Fruit fly (Drosophila melanogaster): ENCODE data around the gene Phyhd1.

Phyhd1 gene

dm6 chr3R:10650641-10651318 lies 29.9 kb downstream of the Phyhd1 start:
- no peak for TF ChIP-seq Hnf4 (GFP tag; optimal IDR thresholded peaks at IDR 0.05)
- no peak for TF ChIP-seq dsf (GFP tag; optimal IDR thresholded peaks at IDR 0.05; ENCODE audit: borderline replicate concordance)
- no peak for TF ChIP-seq sv (GFP tag; optimal IDR thresholded peaks at IDR 0.05)
- TF ChIP-seq CrebA (GFP tag; optimal IDR thresholded peaks at IDR 0.05; ENCODE audit: borderline replicate concordance): no peak
- no peak for TF ChIP-seq Vsx2 (GFP tag; optimal IDR thresholded peaks at IDR 0.05; ENCODE audit: partially characterized antibody)
- no peak for TF ChIP-seq Rel (GFP tag; optimal IDR thresholded peaks at IDR 0.05)
- no peak for TF ChIP-seq Rel (tag; optimal IDR thresholded peaks at IDR 0.05)

dm6 chr3R:10648556-10649181 lies 32.1 kb downstream of the Phyhd1 start:
- TF ChIP-seq jim (GFP tag; optimal IDR thresholded peaks at IDR 0.05): no peak
- no peak for TF ChIP-seq Abd-B (GFP tag; optimal IDR thresholded peaks at IDR 0.05)
- peak; percentile 35 for TF ChIP-seq rgr (GFP tag; optimal IDR thresholded peaks at IDR 0.05)
- TF ChIP-seq dl (GFP tag; optimal IDR thresholded peaks at IDR 0.05; ENCODE audit: insufficient read depth in 1 of 2, partially characterized antibody in 2 of 2): no peak
- no peak for TF ChIP-seq h (GFP tag; optimal IDR thresholded peaks at IDR 0.05)
- no peak for TF ChIP-seq Myc (optimal IDR thresholded peaks at IDR 0.05)
- no peak for TF ChIP-seq usp (GFP tag; optimal IDR thresholded peaks at IDR 0.05)
- TF ChIP-seq Jra (GFP tag; optimal IDR thresholded peaks at IDR 0.05): no peak
- no peak for TF ChIP-seq brk (GFP tag; optimal IDR thresholded peaks at IDR 0.05)
- no peak for TF ChIP-seq sage (GFP tag; optimal IDR thresholded peaks at IDR 0.05)
- no peak for TF ChIP-seq Vsx2 (GFP tag; optimal IDR thresholded peaks at IDR 0.05; ENCODE audit: partially characterized antibody)
- TF ChIP-seq pan (optimal IDR thresholded peaks at IDR 0.05): no peak
- TF ChIP-seq fru (GFP tag; optimal IDR thresholded peaks at IDR 0.05): peak; percentile 37
- TF ChIP-seq tai (GFP tag; optimal IDR thresholded peaks at IDR 0.05): no peak
- no peak for TF ChIP-seq Rel (GFP tag; optimal IDR thresholded peaks at IDR 0.05)
- TF ChIP-seq Rel (tag; optimal IDR thresholded peaks at IDR 0.05): no peak
- TF ChIP-seq Mio (GFP tag; optimal IDR thresholded peaks at IDR 0.05): no peak
- no peak for TF ChIP-seq lola (GFP tag; optimal IDR thresholded peaks at IDR 0.05)
- peak in 1 of 2 experiments; percentile 50 for TF ChIP-seq foxo (GFP tag; optimal IDR thresholded peaks at IDR 0.05)
- no peak for TF ChIP-seq Hr83 (GFP tag; optimal IDR thresholded peaks at IDR 0.05; ENCODE audit: poor library complexity, severe bottlenecking)
- no peak for TF ChIP-seq CG32264 (GFP tag; optimal IDR thresholded peaks at IDR 0.05)
- TF ChIP-seq HLH106 (tag; optimal IDR thresholded peaks at IDR 0.05): no peak
- TF ChIP-seq psq (GFP tag; optimal IDR thresholded peaks at IDR 0.05): no peak
- no peak for TF ChIP-seq GATAd (GFP tag; optimal IDR thresholded peaks at IDR 0.05)
- TF ChIP-seq Dfd (GFP tag; optimal IDR thresholded peaks at IDR 0.05): no peak
- TF ChIP-seq OdsH (GFP tag; optimal IDR thresholded peaks at IDR 0.05): peak; percentile 2
- TF ChIP-seq dmrt93B (GFP tag; optimal IDR thresholded peaks at IDR 0.05): peak; percentile 15
- TF ChIP-seq Dif (GFP tag; optimal IDR thresholded peaks at IDR 0.05; ENCODE audit: partially characterized antibody): no peak
- TF ChIP-seq CrebA (GFP tag; optimal IDR thresholded peaks at IDR 0.05; ENCODE audit: borderline replicate concordance): no peak
- TF ChIP-seq N (GFP tag; optimal IDR thresholded peaks at IDR 0.05): no peak
- no peak for TF ChIP-seq sv (GFP tag; optimal IDR thresholded peaks at IDR 0.05)
- peak; percentile 5 for TF ChIP-seq woc (GFP tag; optimal IDR thresholded peaks at IDR 0.05)
- no peak for TF ChIP-seq Sp1 (GFP tag; optimal IDR thresholded peaks at IDR 0.05)
- TF ChIP-seq CG9705 (GFP tag; optimal IDR thresholded peaks at IDR 0.05): no peak
- TF ChIP-seq ey (GFP tag; optimal IDR thresholded peaks at IDR 0.05): peak; percentile 50
- TF ChIP-seq Hr78 (GFP tag; optimal IDR thresholded peaks at IDR 0.05): no peak
- peak; percentile 21 for TF ChIP-seq Hnf4 (GFP tag; optimal IDR thresholded peaks at IDR 0.05)
- TF ChIP-seq br (GFP tag; optimal IDR thresholded peaks at IDR 0.05): no peak
- TF ChIP-seq dsf (GFP tag; optimal IDR thresholded peaks at IDR 0.05; ENCODE audit: borderline replicate concordance): no peak
